Fruit fly (Drosophila melanogaster): Measurements from ENCODE around the gene CG14443.

The CG14443 gene

DNA sequence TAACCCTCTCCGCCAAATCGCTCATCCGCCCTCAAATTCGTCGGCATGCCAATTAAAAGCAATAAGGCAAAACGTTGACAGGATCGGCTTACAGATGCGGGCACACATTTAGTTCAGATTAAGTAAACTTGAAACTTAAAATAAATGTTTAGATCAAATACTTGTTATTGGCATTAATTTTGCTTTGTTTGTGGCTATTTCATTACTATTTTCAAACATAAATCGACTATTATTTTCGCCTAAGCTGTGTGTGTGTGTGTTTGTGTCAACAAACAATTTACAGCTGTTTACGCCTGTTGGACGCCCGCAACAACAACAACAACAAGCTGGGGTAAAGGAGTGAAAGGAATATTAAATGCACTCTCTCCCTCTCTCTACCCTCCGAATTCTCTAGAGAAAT, 32.6 kb upstream of the CG14443 start:
- TF ChIP-seq CoRest (tag; optimal IDR thresholded peaks at IDR 0.05) (no peak), CG17912 (GFP tag; optimal IDR thresholded peaks at IDR 0.05) (no peak), CG7987 (GFP tag; optimal IDR thresholded peaks at IDR 0.05) (no peak), CG10959 (GFP tag; IDR thresholded peaks at IDR 0.05) (no peak), Xrp1 (GFP tag; IDR thresholded peaks at IDR 0.05) (peak; percentile 52; the same call in 1 of the 2 replicates), Elba2 (GFP tag; optimal IDR thresholded peaks at IDR 0.05) (no peak), Atf3 (GFP tag; optimal IDR thresholded peaks at IDR 0.05) (no peak), CG15269 (tag; optimal IDR thresholded peaks at IDR 0.05) (no peak), CG14441 (GFP tag; IDR thresholded peaks at IDR 0.05) (peak; percentile 40; the same call in 1 of the 2 replicates), hkb (optimal IDR thresholded peaks at IDR 0.05) (no peak), hkb (GFP tag; IDR thresholded peaks at IDR 0.05) (no peak), BtbVII (GFP tag; optimal IDR thresholded peaks at IDR 0.05) (no peak), gro (GFP tag; optimal IDR thresholded peaks at IDR 0.05) (no peak), trem (tag; optimal IDR thresholded peaks at IDR 0.05) (no peak), CG7357 (GFP tag; IDR thresholded peaks at IDR 0.05) (no peak), CG31365 (tag; optimal IDR thresholded peaks at IDR 0.05) (no peak), Ets97D (GFP tag; optimal IDR thresholded peaks at IDR 0.05) (no peak), CG4328 (GFP tag; optimal IDR thresholded peaks at IDR 0.05) (no peak), oc (tag; optimal IDR thresholded peaks at IDR 0.05) (no peak), CG6654 (GFP tag; optimal IDR thresholded peaks at IDR 0.05) (no peak), CG5245 (GFP tag; optimal IDR thresholded peaks at IDR 0.05) (no peak), CG17385 (GFP tag; optimal IDR thresholded peaks at IDR 0.05) (no peak), Dbx (GFP tag; IDR thresholded peaks at IDR 0.05) (no peak), dpn (GFP tag; optimal IDR thresholded peaks at IDR 0.05) (peak in 1 of 2 experiments; percentile 7), slbo (GFP tag; IDR thresholded peaks at IDR 0.05) (0 out of 2 replicates have a peak, but pooled peaks have one; percentile 23), grau (tag; optimal IDR thresholded peaks at IDR 0.05) (no peak), Trl (optimal IDR thresholded peaks at IDR 0.05) (no peak), Trl (GFP tag; optimal IDR thresholded peaks at IDR 0.05) (no peak), CG9876 (GFP tag; optimal IDR thresholded peaks at IDR 0.05) (no peak), stc (GFP tag; IDR thresholded peaks at IDR 0.05) (0 out of 2 replicates have a peak, but pooled peaks have one; percentile 17), dm (GFP tag; optimal IDR thresholded peaks at IDR 0.05) (no peak), CG2712 (tag; optimal IDR thresholded peaks at IDR 0.05) (no peak), pan (optimal IDR thresholded peaks at IDR 0.05) (no peak), pan (GFP tag; optimal IDR thresholded peaks at IDR 0.05 in 1 of 2, IDR thresholded peaks at IDR 0.05 in 1 of 2) (peak in 1 of 2 experiments; percentile 40), Bgb (GFP tag; IDR thresholded peaks at IDR 0.05; ENCODE audit: partially characterized antibody) (no peak), Atf-2 (GFP tag; optimal IDR thresholded peaks at IDR 0.05) (no peak), sens (GFP tag) (no peak), insv (GFP tag; optimal IDR thresholded peaks at IDR 0.05) (no peak), CG31388 (GFP tag; optimal IDR thresholded peaks at IDR 0.05) (no peak), CG11093 (GFP tag; IDR thresholded peaks at IDR 0.05) (no peak), Dip3 (GFP tag; optimal IDR thresholded peaks at IDR 0.05) (no peak), CG7271 (tag; optimal IDR thresholded peaks at IDR 0.05) (no peak), nau (GFP tag; optimal IDR thresholded peaks at IDR 0.05) (no peak), YL-1 (GFP tag; optimal IDR thresholded peaks at IDR 0.05) (no peak), bsh (GFP tag; optimal IDR thresholded peaks at IDR 0.05) (peak in 1 of 2 experiments; percentile 27), nerfin-2 (GFP tag; IDR thresholded peaks at IDR 0.05; ENCODE audit: partially characterized antibody) (no peak), vvl (GFP tag; IDR thresholded peaks at IDR 0.05) (0 out of 2 replicates have a peak, but pooled peaks have one; percentile 36), CG13123 (GFP tag; optimal IDR thresholded peaks at IDR 0.05) (no peak), ATbp (GFP tag; optimal IDR thresholded peaks at IDR 0.05) (no peak), bcd (GFP tag; optimal IDR thresholded peaks at IDR 0.05) (peak; percentile 1), Med (GFP tag) (peak; percentile 70), CG2120 (GFP tag; optimal IDR thresholded peaks at IDR 0.05) (no peak), MBD-R2 (GFP tag; IDR thresholded peaks at IDR 0.05) (no peak)

Measured in whole organism, embryonic.